Worm (Caenorhabditis elegans) whole organism, L4 larva: ENCODE results near the gene C16A3.5.

Experiments used
- gei-8 ChIP-seq: fragments of 200-800 bp; sonication (Bioruptor generic); optimal IDR thresholded peaks from 2 replicates; lab custom pipeline; 2018; ENCODE audit warnings: mild to moderate bottlenecking, missing genetic modification characterization, missing compliant biosample characterization
- mdl-1 ChIP-seq, 2 experiments: fragments of 150-350 bp in 1 of 2; sonication (generic microtip) in 1 of 2; optimal IDR thresholded peaks; 2 replicates each; lab custom pipeline; 2014 to 2017; ENCODE audit warnings: missing biosample characterization in 2 of 2, missing genetic modification characterization in 2 of 2
- mdt-29 ChIP-seq: fragments of 200-800 bp; sonication (Bioruptor generic); IDR thresholded peaks from 2 replicates; pipeline ENCODE4 v1.3.6; 2022; ENCODE audit warnings: missing genetic modification reagents, missing genetic modification characterization, missing compliant biosample characterization
- nhr-25 ChIP-seq: sonication (generic microtip); optimal IDR thresholded peaks from 2 replicates; lab custom pipeline; 2017; ENCODE audit warnings: missing genetic modification characterization, mild to moderate bottlenecking, missing compliant biosample characterization, antibody characterized with exemption, moderate library complexity, borderline replicate concordance; ENCODE audit not compliant: insufficient read depth
- ztf-11 ChIP-seq: fragments of 150-350 bp; optimal IDR thresholded peaks from 2 replicates; lab custom pipeline; 2014; ENCODE audit warnings: missing biosample characterization, missing genetic modification characterization

DNA sequence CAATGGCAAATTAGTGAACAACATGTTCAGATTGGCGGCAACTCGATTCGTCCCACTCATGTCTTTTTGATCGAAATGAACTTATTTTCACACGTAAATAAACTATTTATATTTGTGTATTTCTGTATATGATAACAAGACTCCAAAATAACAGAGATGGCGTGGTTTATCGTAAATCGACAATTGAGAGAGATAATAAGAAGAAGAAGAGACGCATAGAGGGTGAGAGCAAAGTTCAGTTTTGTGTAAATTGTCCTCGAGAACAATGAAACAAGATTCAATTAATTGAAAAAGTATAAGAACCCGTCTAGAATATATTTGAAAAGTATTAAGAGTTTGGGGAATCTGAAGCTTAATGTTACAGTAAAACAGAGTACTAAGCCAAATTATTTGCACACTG, 30.9 kb downstream of the C16A3.5 start:
- no peak for TF ChIP-seq ztf-11 (tag; lab: Kevin White, UChicago)
- TF ChIP-seq gei-8 (GFP tag; lab: Kevin White, UChicago), result no peak
- TF ChIP-seq nhr-25 (tag; lab: Kevin White, UChicago), result no peak
- TF ChIP-seq mdl-1 (tag; optimal IDR thresholded peaks at IDR 0.05; lab: Kevin White, UChicago), result no peak
- no peak for TF ChIP-seq mdt-29 (GFP tag; lab: Robert Waterston, UW)
